Worm (Caenorhabditis elegans) whole organism, young adult: ENCODE measurements around the gene ugt-9.

Experiments used
- B0019.2 ChIP-seq: fragments of 200-800 bp; sonication (Bioruptor generic); conservative IDR thresholded peaks from 2 replicates; pipeline ENCODE4 v1.3.6; 2022; ENCODE audit warnings: missing genetic modification reagents, missing genetic modification characterization, missing compliant biosample characterization
- Y53F4B.3 ChIP-seq: fragments of 200-800 bp; sonication (Bioruptor generic); IDR thresholded peaks from 2 replicates; pipeline ENCODE4 v1.3.6; 2022; ENCODE audit warnings: missing genetic modification reagents, missing genetic modification characterization, missing compliant biosample characterization
- ZK185.1 ChIP-seq: sonication (generic microtip); optimal IDR thresholded peaks from 2 replicates; lab custom pipeline; 2016; ENCODE audit warnings: mild to moderate bottlenecking, missing genetic modification characterization, missing compliant biosample characterization; ENCODE audit not compliant: poor library complexity, severe bottlenecking
- ama-1 ChIP-seq, 3 experiments: fragments of 150-350 bp in 1 of 3; sonication (generic microtip) in 2 of 3; optimal IDR thresholded peaks; 2 replicates each; lab custom pipeline; 2014 to 2018; ENCODE audit warnings: missing biosample characterization in 2 of 3, missing genetic modification characterization in 2 of 3, missing genetic modification reagents in 2 of 3
- ceh-79 ChIP-seq: sonication (generic microtip); optimal IDR thresholded peaks from 2 replicates; lab custom pipeline; 2017; ENCODE audit warnings: mild to moderate bottlenecking, missing genetic modification characterization, missing compliant biosample characterization
- dpl-1 ChIP-seq: fragments of 150-350 bp; optimal IDR thresholded peaks from 2 replicates; lab custom pipeline; 2014; ENCODE audit warnings: missing biosample characterization, missing genetic modification reagents, missing genetic modification characterization
- hlh-26 ChIP-seq: fragments of 200-800 bp; sonication (Bioruptor generic); conservative IDR thresholded peaks from 2 replicates; pipeline ENCODE4 v1.3.6; 2022; ENCODE audit warnings: missing genetic modification reagents, missing genetic modification characterization, missing compliant biosample characterization
- sea-2 ChIP-seq: fragments of 200-800 bp; sonication (Bioruptor generic); IDR thresholded peaks from 2 replicates; pipeline ENCODE4 v1.3.6; 2022; ENCODE audit warnings: missing genetic modification characterization, missing compliant biosample characterization
- snpc-4 ChIP-seq, 5 experiments: fragments of 150-350 bp in 1 of 5; sonication (generic microtip) in 4 of 5; optimal IDR thresholded peaks; 2 replicates each; lab custom pipeline; 2014 to 2018; ENCODE audit warnings: missing genetic modification characterization in 5 of 5, missing biosample characterization in 3 of 5, antibody characterized with exemption in 2 of 5, mild to moderate bottlenecking in 2 of 5, missing compliant biosample characterization in 2 of 5, missing genotype in 2 of 5, moderate library complexity in 2 of 5, missing genetic modification reagents in 1 of 5
- somi-1 ChIP-seq: fragments of 200-800 bp; sonication (Bioruptor generic); optimal IDR thresholded peaks from 2 replicates; lab custom pipeline; 2018; ENCODE audit warnings: mild to moderate bottlenecking, missing genetic modification characterization, missing compliant biosample characterization
- sptf-2 ChIP-seq: fragments of 200-800 bp; sonication (Bioruptor generic); optimal IDR thresholded peaks from 2 replicates; lab custom pipeline; 2018; ENCODE audit warnings: mild to moderate bottlenecking, missing genetic modification characterization, missing compliant biosample characterization

ce11 chrV:4860525-4860924, 35.3 kb upstream of the ugt-9 start:
- no peak for TF ChIP-seq somi-1
- no peak for TF ChIP-seq ama-1 (optimal IDR thresholded peaks at IDR 0.05; lab: Kevin White, UChicago)
- no peak for TF ChIP-seq ama-1 (GFP tag; optimal IDR thresholded peaks at IDR 0.05; lab: Kevin White, UChicago)
- TF ChIP-seq sptf-2 (GFP tag; lab: Kevin White, UChicago), result no peak
- no peak for TF ChIP-seq dpl-1 (GFP tag; lab: Kevin White, UChicago)
- TF ChIP-seq Y53F4B.3 (GFP tag; lab: Robert Waterston, UW), result no peak
- no peak for TF ChIP-seq B0019.2 (GFP tag; lab: Robert Waterston, UW)
- no peak for TF ChIP-seq ceh-79 (tag; lab: Kevin White, UChicago)
- no peak for TF ChIP-seq ZK185.1 (tag; lab: Kevin White, UChicago)
- no peak for TF ChIP-seq snpc-4 (GFP tag; optimal IDR thresholded peaks at IDR 0.05; lab: Kevin White, UChicago)
- TF ChIP-seq snpc-4 (tag; optimal IDR thresholded peaks at IDR 0.05; lab: Kevin White, UChicago), result no peak
- TF ChIP-seq hlh-26, result no peak
- no peak for TF ChIP-seq sea-2 (GFP tag; lab: Robert Waterston, UW)
